Fruit fly (Drosophila melanogaster) whole organism, prepupa: Measurements from ENCODE around the gene Tsp97E.

Source experiments
- CG10631 ChIP-seq: fragments of 200-800 bp; sonication (Bioruptor generic); optimal IDR thresholded peaks from 2 replicates; lab custom pipeline; 2016; ENCODE audit warnings: missing biosample characterization, missing genetic modification characterization
- CG10669 ChIP-seq: fragments of 200-800 bp; sonication (Bioruptor generic); optimal IDR thresholded peaks from 3 replicates; lab custom pipeline; 2018; ENCODE audit warnings: missing biosample characterization, mild to moderate bottlenecking, missing genetic modification characterization, moderate library complexity
- CG11294 ChIP-seq: fragments of 200-800 bp; sonication (Bioruptor generic); IDR thresholded peaks from 2 replicates; pipeline ENCODE4 v1.3.6; 2022; ENCODE audit warnings: missing biosample characterization, missing genetic modification characterization
- CG11762 ChIP-seq: fragments of 200-800 bp; sonication (Bioruptor generic); optimal IDR thresholded peaks from 3 replicates; lab custom pipeline; 2016; ENCODE audit warnings: missing biosample characterization, missing genetic modification characterization; ENCODE audit not compliant: insufficient read depth
- CG11902 ChIP-seq: fragments of 200-800 bp; sonication (Bioruptor generic); optimal IDR thresholded peaks from 3 replicates; lab custom pipeline; 2016; ENCODE audit warnings: missing biosample characterization, missing genetic modification characterization
- CG15336 ChIP-seq: fragments of 200-800 bp; sonication (Bioruptor generic); IDR thresholded peaks from 2 replicates; pipeline ENCODE4 v1.3.6; 2022; ENCODE audit warnings: missing biosample characterization, missing genetic modification characterization
- CG1621 ChIP-seq: fragments of 200-800 bp; sonication (Bioruptor generic); optimal IDR thresholded peaks from 3 replicates; lab custom pipeline; 2018; ENCODE audit warnings: missing biosample characterization, mild to moderate bottlenecking, missing genetic modification characterization
- CG16779 ChIP-seq: fragments of 200-800 bp; sonication (Bioruptor generic); optimal IDR thresholded peaks from 3 replicates; lab custom pipeline; 2017; ENCODE audit warnings: missing biosample characterization, mild to moderate bottlenecking, missing genetic modification characterization
- CG31627 ChIP-seq: fragments of 200-800 bp; sonication (Bioruptor generic); optimal IDR thresholded peaks from 3 replicates; lab custom pipeline; 2016; ENCODE audit warnings: missing biosample characterization, missing genetic modification characterization
- CG34406 ChIP-seq: fragments of 200-800 bp; sonication (Bioruptor generic); optimal IDR thresholded peaks from 3 replicates; lab custom pipeline; 2016; ENCODE audit warnings: missing biosample characterization, missing genetic modification characterization
- CG3919 ChIP-seq: fragments of 200-800 bp; sonication (Bioruptor generic); optimal IDR thresholded peaks from 3 replicates; lab custom pipeline; 2016; ENCODE audit warnings: missing biosample characterization, missing genetic modification characterization
- CG6276 ChIP-seq: fragments of 200-800 bp; sonication (Bioruptor generic); optimal IDR thresholded peaks from 2 replicates; lab custom pipeline; 2017; ENCODE audit warnings: missing biosample characterization, mild to moderate bottlenecking, missing genetic modification characterization
- CG6792 ChIP-seq: fragments of 200-800 bp; sonication (Bioruptor generic); optimal IDR thresholded peaks from 3 replicates; lab custom pipeline; 2016; ENCODE audit warnings: missing biosample characterization, missing genetic modification characterization
- CG6808 ChIP-seq: fragments of 200-800 bp; sonication (Bioruptor generic); optimal IDR thresholded peaks from 3 replicates; lab custom pipeline; 2017; ENCODE audit warnings: missing biosample characterization, missing genetic modification characterization, mild to moderate bottlenecking, moderate library complexity, missing genetic modification reagents
- CG7368 ChIP-seq: fragments of 200-800 bp; sonication (Bioruptor generic); optimal IDR thresholded peaks from 3 replicates; lab custom pipeline; 2016; ENCODE audit warnings: missing biosample characterization, missing genetic modification characterization
- CG8119 ChIP-seq: fragments of 200-800 bp; sonication (Bioruptor generic); IDR thresholded peaks from 3 replicates; pipeline ENCODE4 v1.3.6; 2022; ENCODE audit warnings: missing biosample characterization, missing genetic modification characterization
- CG8319 ChIP-seq: fragments of 200-800 bp; sonication (Bioruptor generic); optimal IDR thresholded peaks from 3 replicates; lab custom pipeline; 2016; ENCODE audit warnings: missing biosample characterization, missing genetic modification characterization
- CG8632 ChIP-seq: fragments of 200-800 bp; sonication (Bioruptor generic); optimal IDR thresholded peaks from 3 replicates; lab custom pipeline; 2016; ENCODE audit warnings: missing biosample characterization, missing genetic modification characterization
- Eip78C ChIP-seq: fragments of 200-800 bp; sonication (Bioruptor generic); peaks from one replicate; lab custom pipeline; 2016; ENCODE audit warnings: missing biosample characterization, missing genetic modification characterization
- Ets21C ChIP-seq: fragments of 200-800 bp; sonication (Bioruptor generic); optimal IDR thresholded peaks from 3 replicates; lab custom pipeline; 2016; ENCODE audit warnings: missing biosample characterization, missing genetic modification characterization
- Ets96B ChIP-seq: fragments of 200-800 bp; optimal IDR thresholded peaks from 2 replicates; lab custom pipeline; 2019; ENCODE audit warnings: missing biosample characterization, mild to moderate bottlenecking, missing genetic modification characterization, moderate library complexity
- Gug ChIP-seq: fragments of 200-800 bp; sonication (Bioruptor generic); IDR thresholded peaks from 2 replicates; pipeline ENCODE4 v1.3.6; 2022; ENCODE audit warnings: missing biosample characterization, missing genetic modification characterization
- Hr38 ChIP-seq: sonication (Bioruptor generic); optimal IDR thresholded peaks from 2 replicates; lab custom pipeline; 2016; ENCODE audit warnings: missing biosample characterization, missing genetic modification characterization
- Hr4 ChIP-seq: fragments of 200-800 bp; sonication (Bioruptor generic); optimal IDR thresholded peaks from 3 replicates; lab custom pipeline; 2016; ENCODE audit warnings: missing biosample characterization, missing genetic modification characterization
- Met ChIP-seq: fragments of 200-800 bp; sonication (Bioruptor generic); optimal IDR thresholded peaks from 3 replicates; lab custom pipeline; 2016; ENCODE audit warnings: missing biosample characterization, missing genetic modification characterization
- OdsH ChIP-seq: fragments of 200-800 bp; sonication (Bioruptor generic); optimal IDR thresholded peaks from 3 replicates; lab custom pipeline; 2016; ENCODE audit warnings: missing biosample characterization, missing genetic modification characterization
- Smox ChIP-seq: fragments of 200-800 bp; sonication (Bioruptor generic); optimal IDR thresholded peaks from 3 replicates; lab custom pipeline; 2016; ENCODE audit warnings: missing biosample characterization, missing genetic modification characterization
- Sox14 ChIP-seq: fragments of 200-800 bp; sonication (Bioruptor generic); optimal IDR thresholded peaks from 3 replicates; lab custom pipeline; 2016; ENCODE audit warnings: missing biosample characterization, missing genetic modification characterization
- Sox15 ChIP-seq: fragments of 200-800 bp; sonication (Bioruptor generic); optimal IDR thresholded peaks from 3 replicates; lab custom pipeline; 2016; ENCODE audit warnings: missing biosample characterization, missing genetic modification characterization
- achi ChIP-seq: fragments of 200-800 bp; sonication (Bioruptor generic); optimal IDR thresholded peaks from 3 replicates; lab custom pipeline; 2016; ENCODE audit warnings: missing biosample characterization, missing genetic modification characterization
- acj6 ChIP-seq: fragments of 200-800 bp; sonication (Bioruptor generic); optimal IDR thresholded peaks from 3 replicates; lab custom pipeline; 2016; ENCODE audit warnings: missing biosample characterization, missing genetic modification characterization
- dsx ChIP-seq: fragments of 200-800 bp; optimal IDR thresholded peaks from 3 replicates; lab custom pipeline; 2019; ENCODE audit warnings: missing biosample characterization, mild to moderate bottlenecking, missing genetic modification characterization, moderate library complexity; ENCODE audit not compliant: poor library complexity, severe bottlenecking
- esn ChIP-seq: fragments of 200-800 bp; sonication (Bioruptor generic); optimal IDR thresholded peaks from 2 replicates; lab custom pipeline; 2016; ENCODE audit warnings: missing biosample characterization, mild to moderate bottlenecking, missing genetic modification characterization, moderate library complexity
- fd59A ChIP-seq: fragments of 200-800 bp; sonication (Bioruptor generic); optimal IDR thresholded peaks from 2 replicates; lab custom pipeline; 2017; ENCODE audit warnings: missing biosample characterization, mild to moderate bottlenecking, missing genetic modification characterization, missing genetic modification reagents
- fd85E ChIP-seq: fragments of 200-800 bp; sonication (Bioruptor generic); optimal IDR thresholded peaks from 3 replicates; lab custom pipeline; 2016; ENCODE audit warnings: missing biosample characterization, missing genetic modification characterization
- fkh ChIP-seq: fragments of 200-800 bp; sonication (Bioruptor generic); optimal IDR thresholded peaks from 3 replicates; lab custom pipeline; 2017; ENCODE audit warnings: missing biosample characterization, mild to moderate bottlenecking, missing genetic modification characterization, moderate library complexity
- lz ChIP-seq: fragments of 200-800 bp; sonication (Bioruptor generic); optimal IDR thresholded peaks from 3 replicates; lab custom pipeline; 2016; ENCODE audit warnings: missing biosample characterization, missing genetic modification characterization
- net ChIP-seq: fragments of 200-800 bp; sonication (Bioruptor generic); optimal IDR thresholded peaks from 3 replicates; lab custom pipeline; 2016; ENCODE audit warnings: missing biosample characterization, missing genetic modification characterization
- pdm3 ChIP-seq: fragments of 200-800 bp; sonication (Bioruptor generic); optimal IDR thresholded peaks from 3 replicates; lab custom pipeline; 2016; ENCODE audit warnings: missing biosample characterization, missing genetic modification characterization
- salr ChIP-seq, 2 experiments: fragments of 200-800 bp; sonication (Bioruptor generic); optimal IDR thresholded peaks; 3 replicates each; lab custom pipeline; 2016 to 2018; ENCODE audit warnings: missing biosample characterization in 2 of 2, missing genetic modification characterization in 2 of 2, mild to moderate bottlenecking in 1 of 2
- spab ChIP-seq: fragments of 200-800 bp; sonication (Bioruptor generic); optimal IDR thresholded peaks from 2 replicates; lab custom pipeline; 2017; ENCODE audit warnings: missing biosample characterization, mild to moderate bottlenecking, missing genetic modification characterization, missing genetic modification reagents
- ss ChIP-seq, 2 experiments: fragments of 200-800 bp; sonication (Bioruptor generic); optimal IDR thresholded peaks; 2 replicates in 1 of 2; 3 replicates in 1 of 2; lab custom pipeline; 2017 to 2018; ENCODE audit warnings: mild to moderate bottlenecking in 2 of 2, missing biosample characterization in 2 of 2, missing genetic modification characterization in 2 of 2, moderate library complexity in 1 of 2
- svp ChIP-seq: fragments of 200-800 bp; sonication (Bioruptor generic); peaks from one replicate; lab custom pipeline; 2016; ENCODE audit warnings: missing biosample characterization, missing genetic modification characterization
- topi ChIP-seq: fragments of 200-800 bp; sonication (Bioruptor generic); optimal IDR thresholded peaks from 3 replicates; lab custom pipeline; 2016; ENCODE audit warnings: missing biosample characterization, missing genetic modification characterization
- vri ChIP-seq: fragments of 200-800 bp; sonication (Bioruptor generic); optimal IDR thresholded peaks from 3 replicates; lab custom pipeline; 2016; ENCODE audit warnings: missing biosample characterization, mild to moderate bottlenecking, missing genetic modification characterization

Gene Tsp97E

DNA sequence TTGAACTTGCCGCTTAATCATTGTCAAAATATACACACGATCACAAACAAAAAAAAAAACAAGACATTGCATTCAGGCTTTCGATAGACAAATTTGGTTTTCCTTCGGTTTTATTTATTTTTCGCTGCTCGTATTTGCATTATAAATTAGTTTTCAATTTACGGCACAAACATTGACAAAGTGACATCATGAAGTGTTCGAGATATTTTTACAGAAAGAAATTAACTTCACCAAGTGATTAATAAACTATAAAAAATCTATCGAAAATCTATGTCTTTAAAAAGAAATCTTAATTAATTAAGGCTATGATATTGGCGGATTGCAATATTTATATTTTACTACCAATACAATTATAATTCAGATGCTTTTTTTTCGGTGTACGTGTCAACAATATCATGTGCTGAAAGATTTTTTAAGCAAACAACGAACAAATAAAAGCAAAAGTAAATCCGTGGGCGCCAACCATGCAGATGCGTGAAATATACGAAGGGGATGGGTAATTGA lies 40.7 kb downstream of the Tsp97E start (continued):
- TF ChIP-seq esn (GFP tag; lab: Kevin White, UChicago) (peak; percentile 63), fkh (GFP tag; lab: Kevin White, UChicago) (peak; percentile 88), CG34406 (GFP tag; lab: Kevin White, UChicago) (no peak), CG3919 (GFP tag; lab: Kevin White, UChicago) (peak; percentile 8), Sox15 (GFP tag; lab: Kevin White, UChicago) (no peak), spab (GFP tag; lab: Kevin White, UChicago) (no peak), Ets21C (GFP tag; lab: Kevin White, UChicago) (no peak), CG8632 (GFP tag; lab: Kevin White, UChicago) (no peak), salr (GFP tag; optimal IDR thresholded peaks at IDR 0.05; lab: Kevin White, UChicago) (no peak), CG6792 (GFP tag; lab: Kevin White, UChicago) (no peak), Met (GFP tag; lab: Kevin White, UChicago) (peak; percentile 46), CG15336 (GFP tag; lab: Robert Waterston, UW) (no peak), CG8319 (GFP tag; lab: Kevin White, UChicago) (peak; percentile 18)

DNA sequence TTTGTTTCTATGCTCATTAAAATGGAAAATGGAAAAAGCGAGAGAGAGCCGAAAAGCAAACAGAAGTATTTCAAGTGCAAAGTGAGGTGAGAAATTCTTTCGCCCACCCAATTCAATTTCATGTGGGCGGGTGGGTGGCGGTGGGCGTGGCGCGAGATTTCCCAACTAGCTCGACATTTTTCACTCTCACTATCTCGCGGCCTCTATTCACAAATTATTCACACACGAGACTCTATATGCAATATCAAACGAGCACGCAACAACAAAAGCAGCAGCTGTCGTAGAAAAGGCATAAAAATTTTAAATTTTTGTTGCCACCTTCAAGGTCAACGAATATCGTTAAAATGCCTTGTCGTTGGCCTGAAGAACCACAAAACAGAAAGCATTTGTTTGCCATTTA lies 45.8 kb downstream of the Tsp97E start:
- TF ChIP-seq salr (GFP tag; optimal IDR thresholded peaks at IDR 0.05; lab: Kevin White, UChicago) = no peak
- TF ChIP-seq Eip78C = no peak
- TF ChIP-seq OdsH (GFP tag; lab: Kevin White, UChicago) = no peak
- no peak for TF ChIP-seq CG1621
- TF ChIP-seq Ets96B (tag; lab: Kevin White, UChicago) = no peak
- no peak for TF ChIP-seq fkh (GFP tag; lab: Kevin White, UChicago)
- TF ChIP-seq CG11902 = no peak
- no peak for TF ChIP-seq ss (GFP tag; optimal IDR thresholded peaks at IDR 0.05; lab: Kevin White, UChicago)
- TF ChIP-seq Sox14 (GFP tag; lab: Kevin White, UChicago) = no peak
- TF ChIP-seq esn (GFP tag; lab: Kevin White, UChicago) = no peak
- TF ChIP-seq CG10631 = no peak

DNA sequence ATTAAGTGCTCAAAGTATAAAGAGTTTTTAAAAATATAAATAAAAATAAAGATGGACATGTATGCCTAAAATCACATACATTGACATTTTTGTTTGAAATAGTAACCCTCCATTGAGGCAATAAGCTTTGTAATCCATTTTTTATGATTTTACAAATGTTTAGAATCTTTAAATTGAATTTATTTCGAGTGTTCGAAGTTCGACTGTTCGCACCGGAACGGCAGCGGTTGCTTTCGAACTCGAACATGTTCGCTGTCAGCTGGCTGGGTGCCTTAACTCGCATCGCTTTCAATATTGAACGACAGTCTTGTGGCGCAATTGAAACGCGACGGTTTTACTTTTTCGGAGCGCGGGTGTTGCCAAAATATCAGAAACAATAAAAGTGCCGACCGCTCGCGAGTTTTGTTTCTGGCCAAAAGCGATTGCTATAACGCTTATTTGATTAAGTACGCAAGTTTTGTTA lies 49.1 kb downstream of the Tsp97E start, which contains the start of gene CG46339:
Gene CG46339 (plus strand): TSS at position 299 of the 463 bp plus-strand sequence.
- TF ChIP-seq CG3919 (GFP tag; lab: Kevin White, UChicago) (peak; percentile 58), OdsH (GFP tag; lab: Kevin White, UChicago) (peak; percentile 8), Ets21C (GFP tag; lab: Kevin White, UChicago) (no peak), CG15336 (GFP tag; lab: Robert Waterston, UW) (peak; percentile 58; the same call in 1 of the 2 replicates), Hr38 (no peak), ss (GFP tag; optimal IDR thresholded peaks at IDR 0.05; lab: Kevin White, UChicago) (peak; percentile 39 to 44), vri (GFP tag; lab: Kevin White, UChicago) (peak; percentile 86), CG6808 (peak; percentile 27), achi (GFP tag; lab: Kevin White, UChicago) (peak; percentile 56), CG31627 (GFP tag; lab: Kevin White, UChicago) (no peak), spab (GFP tag; lab: Kevin White, UChicago) (peak; percentile 12), svp (no peak), CG10669 (GFP tag; lab: Kevin White, UChicago) (peak; percentile 25), Hr4 (GFP tag; lab: Kevin White, UChicago) (no peak), net (GFP tag; lab: Kevin White, UChicago) (peak; percentile 54), CG8119 (GFP tag; lab: Robert Waterston, UW) (peak; percentile 30; the same call in 1 of the 3 replicates), CG11762 (peak; percentile 22), Smox (no peak), Sox15 (GFP tag; lab: Kevin White, UChicago) (no peak), pdm3 (no peak), CG7368 (peak; percentile 20), fd59A (no peak), CG34406 (GFP tag; lab: Kevin White, UChicago) (peak; percentile 8), Gug (GFP tag; lab: Robert Waterston, UW) (no peak), lz (GFP tag; lab: Kevin White, UChicago) (peak; percentile 32), CG11294 (GFP tag; lab: Robert Waterston, UW) (no peak), fd85E (no peak), salr (GFP tag; optimal IDR thresholded peaks at IDR 0.05; lab: Kevin White, UChicago) (no peak), CG1621 (peak; percentile 15), dsx (GFP tag; lab: Kevin White, UChicago) (no peak), Ets96B (tag; lab: Kevin White, UChicago) (peak; percentile 63), acj6 (no peak), esn (GFP tag; lab: Kevin White, UChicago) (peak; percentile 57), CG16779 (tag; lab: Kevin White, UChicago) (peak; percentile 57), CG6276 (GFP tag; lab: Kevin White, UChicago) (peak; percentile 61), topi (GFP tag; lab: Kevin White, UChicago) (peak; percentile 5)
